Fruit fly (Drosophila melanogaster) whole organism, embryonic: Measurements from ENCODE around the gene HINT1.

Experiments
- Atf6 ChIP-seq: fragments of 200-800 bp; sonication (Bioruptor generic); IDR thresholded peaks from 2 replicates; pipeline ENCODE4 v1.3.6; 2022; ENCODE audit warnings: missing biosample characterization, missing genetic modification characterization
- BEAF-32 ChIP-seq: fragments of 200-800 bp; sonication (Bioruptor generic); optimal IDR thresholded peaks from 3 replicates; lab custom pipeline; 2017; ENCODE audit warnings: missing biosample characterization, missing genetic modification characterization, mild to moderate bottlenecking, moderate library complexity, missing genetic modification reagents
- CG11247 ChIP-seq: fragments of 200-800 bp; sonication (Bioruptor generic); IDR thresholded peaks from 2 replicates; pipeline ENCODE4 v1.3.6; 2022; ENCODE audit warnings: missing biosample characterization, missing genetic modification characterization
- CG1647 ChIP-seq: fragments of 200-800 bp; sonication (Bioruptor generic); optimal IDR thresholded peaks from 3 replicates; lab custom pipeline; 2016; ENCODE audit warnings: missing biosample characterization, missing genetic modification characterization
- CG17359 ChIP-seq: fragments of 200-800 bp; sonication (Bioruptor generic); optimal IDR thresholded peaks from 3 replicates; lab custom pipeline; 2018; ENCODE audit warnings: missing biosample characterization, mild to moderate bottlenecking, missing genetic modification characterization, moderate library complexity
- CG18011 ChIP-seq: fragments of 200-800 bp; sonication (Bioruptor generic); optimal IDR thresholded peaks from 2 replicates; lab custom pipeline; 2017; ENCODE audit warnings: missing biosample characterization, missing genetic modification characterization, mild to moderate bottlenecking, moderate library complexity, missing genotype
- CG1832 ChIP-seq: fragments of 200-800 bp; sonication (Bioruptor generic); optimal IDR thresholded peaks from 2 replicates; lab custom pipeline; 2017; ENCODE audit warnings: missing biosample characterization, mild to moderate bottlenecking, missing genetic modification characterization, inconsistent platforms
- CG18599 ChIP-seq: fragments of 200-800 bp; sonication (Bioruptor generic); optimal IDR thresholded peaks from 3 replicates; lab custom pipeline; 2017; ENCODE audit warnings: missing biosample characterization, missing genetic modification characterization, mild to moderate bottlenecking, moderate library complexity, missing genetic modification reagents
- CG2678 ChIP-seq: fragments of 200-800 bp; sonication (Bioruptor generic); optimal IDR thresholded peaks from 3 replicates; lab custom pipeline; 2019; ENCODE audit warnings: missing biosample characterization, mild to moderate bottlenecking, missing genetic modification characterization, moderate library complexity
- CG3065 ChIP-seq: fragments of 200-800 bp; sonication (Bioruptor generic); optimal IDR thresholded peaks from 2 replicates; lab custom pipeline; 2016; ENCODE audit warnings: missing biosample characterization, missing genetic modification characterization
- CG32767 ChIP-seq: fragments of 200-800 bp; sonication (Bioruptor generic); IDR thresholded peaks from 2 replicates; pipeline ENCODE4 v1.3.6; 2022; ENCODE audit warnings: missing biosample characterization, missing genetic modification characterization
- CG3281 ChIP-seq: fragments of 200-800 bp; sonication (Bioruptor generic); optimal IDR thresholded peaks from 3 replicates; lab custom pipeline; 2017; ENCODE audit warnings: missing biosample characterization, mild to moderate bottlenecking, missing genetic modification characterization
- CG4404 ChIP-seq: fragments of 200-800 bp; sonication (Bioruptor generic); IDR thresholded peaks from 2 replicates; pipeline ENCODE4 v1.3.6; 2022; ENCODE audit warnings: missing biosample characterization, missing genetic modification characterization
- CG6683 ChIP-seq: fragments of 200-800 bp; sonication (Bioruptor generic); optimal IDR thresholded peaks from 2 replicates; lab custom pipeline; 2017; ENCODE audit warnings: missing biosample characterization, mild to moderate bottlenecking, missing genetic modification characterization, missing genetic modification reagents
- CG6689 ChIP-seq: fragments of 200-800 bp; sonication (Bioruptor generic); IDR thresholded peaks from 2 replicates; pipeline ENCODE4 v1.3.6; 2022; ENCODE audit warnings: missing biosample characterization, missing genetic modification characterization
- CG7928 ChIP-seq: fragments of 200-800 bp; sonication (Bioruptor generic); optimal IDR thresholded peaks from 2 replicates; lab custom pipeline; 2017; ENCODE audit warnings: missing biosample characterization, mild to moderate bottlenecking, missing genetic modification characterization
- CG8924 ChIP-seq: fragments of 200-800 bp; optimal IDR thresholded peaks from 3 replicates; lab custom pipeline; 2019; ENCODE audit warnings: missing biosample characterization, mild to moderate bottlenecking, missing genetic modification characterization, moderate library complexity
- CG9215 ChIP-seq: fragments of 200-800 bp; sonication (Bioruptor generic); IDR thresholded peaks from 2 replicates; pipeline ENCODE4 v1.3.6; 2022; ENCODE audit warnings: missing biosample characterization, missing genetic modification characterization
- CG9727 ChIP-seq: fragments of 200-800 bp; sonication (Bioruptor generic); optimal IDR thresholded peaks from 3 replicates; lab custom pipeline; 2017; ENCODE audit warnings: missing biosample characterization, mild to moderate bottlenecking, missing genetic modification characterization
- Deaf1 ChIP-seq: fragments of 200-800 bp; optimal IDR thresholded peaks from 3 replicates; lab custom pipeline; 2019; ENCODE audit warnings: missing biosample characterization, mild to moderate bottlenecking, missing genetic modification characterization, moderate library complexity
- Dp ChIP-seq: fragments of 200-800 bp; sonication (Bioruptor generic); optimal IDR thresholded peaks from 2 replicates; lab custom pipeline; 2018; ENCODE audit warnings: missing biosample characterization, mild to moderate bottlenecking, missing genetic modification characterization, moderate library complexity
- Eip74EF ChIP-seq, 2 experiments: fragments of 200-800 bp in 1 of 2; fragments of >200 bp in 1 of 2; sonication (Bioruptor generic) in 1 of 2; optimal IDR thresholded peaks; 2 replicates each; lab custom pipeline; 2017 to 2019; ENCODE audit warnings: missing biosample characterization in 2 of 2, missing genetic modification characterization in 2 of 2, mild to moderate bottlenecking in 1 of 2, moderate library complexity in 1 of 2
- Fer1 ChIP-seq: fragments of 200-800 bp; sonication (Bioruptor generic); optimal IDR thresholded peaks from 2 replicates; lab custom pipeline; 2017; ENCODE audit warnings: missing biosample characterization, mild to moderate bottlenecking, missing genetic modification characterization
- HLHmδ ChIP-seq: fragments of 200-800 bp; sonication (Bioruptor generic); optimal IDR thresholded peaks from 2 replicates; lab custom pipeline; 2018; ENCODE audit warnings: missing biosample characterization, mild to moderate bottlenecking, missing genetic modification characterization, moderate library complexity
- Hand ChIP-seq: fragments of 200-800 bp; sonication (Bioruptor generic); optimal IDR thresholded peaks from 2 replicates; lab custom pipeline; 2017; ENCODE audit warnings: mild to moderate bottlenecking, missing biosample characterization, missing genetic modification reagents, missing genetic modification characterization
- Hr3 ChIP-seq: fragments of 200-800 bp; sonication (Bioruptor generic); optimal IDR thresholded peaks from 3 replicates; lab custom pipeline; 2016; ENCODE audit warnings: missing biosample characterization, missing genetic modification characterization
- MESR4 ChIP-seq: fragments of 200-800 bp; sonication (Bioruptor generic); optimal IDR thresholded peaks from 2 replicates; lab custom pipeline; 2018; ENCODE audit warnings: missing biosample characterization, mild to moderate bottlenecking, missing genetic modification characterization, moderate library complexity
- Med ChIP-seq: fragments of 200-800 bp; sonication (Bioruptor generic); peaks from one replicate; lab custom pipeline; 2016; ENCODE audit warnings: missing biosample characterization, missing genetic modification characterization, mild to moderate bottlenecking, inconsistent platforms, moderate library complexity
- Optix ChIP-seq: fragments of 200-800 bp; sonication (Bioruptor generic); IDR thresholded peaks from 3 replicates; pipeline ENCODE4 v1.3.6; 2022; ENCODE audit warnings: missing biosample characterization, missing genetic modification characterization
- PHDP ChIP-seq: fragments of 200-800 bp; sonication (Bioruptor generic); optimal IDR thresholded peaks from 3 replicates; lab custom pipeline; 2018; ENCODE audit warnings: missing biosample characterization, mild to moderate bottlenecking, missing genetic modification characterization, moderate library complexity
- Pdp1 ChIP-seq, 2 experiments: fragments of 200-800 bp; sonication (Bioruptor generic); optimal IDR thresholded peaks; 3 replicates each; lab custom pipeline; 2016; ENCODE audit warnings: missing biosample characterization in 2 of 2, missing genetic modification characterization in 2 of 2, mild to moderate bottlenecking in 1 of 2, moderate library complexity in 1 of 2
- Stat92E ChIP-seq, 3 experiments: fragments of >200 bp in 2 of 3; fragments of 200-800 bp in 1 of 3; sonication (Bioruptor generic) in 1 of 3; optimal IDR thresholded peaks; 2 replicates each; lab custom pipeline; 2017 to 2019; ENCODE audit warnings: missing biosample characterization in 3 of 3, missing genetic modification characterization in 3 of 3, mild to moderate bottlenecking in 1 of 3, moderate library complexity in 1 of 3
- aop ChIP-seq: fragments of 200-800 bp; sonication (Bioruptor generic); IDR thresholded peaks from 2 replicates; pipeline ENCODE4 v1.3.6; 2022; ENCODE audit warnings: missing biosample characterization, missing genetic modification characterization
- az2 ChIP-seq: fragments of 200-800 bp; sonication (Bioruptor generic); optimal IDR thresholded peaks from 3 replicates; lab custom pipeline; 2016; ENCODE audit warnings: missing biosample characterization, missing genetic modification characterization
- caup ChIP-seq: fragments of 200-800 bp; sonication (Bioruptor generic); optimal IDR thresholded peaks from 3 replicates; lab custom pipeline; 2017; ENCODE audit warnings: missing biosample characterization, mild to moderate bottlenecking, missing genetic modification characterization, moderate library complexity; ENCODE audit not compliant: severe bottlenecking
- cg ChIP-seq: fragments of 200-800 bp; sonication (Bioruptor generic); optimal IDR thresholded peaks from 3 replicates; lab custom pipeline; 2019; ENCODE audit warnings: missing biosample characterization, mild to moderate bottlenecking, missing genetic modification characterization, moderate library complexity
- corto ChIP-seq: fragments of 200-800 bp; sonication (Bioruptor generic); optimal IDR thresholded peaks from 2 replicates; lab custom pipeline; 2016; ENCODE audit warnings: missing biosample characterization, mild to moderate bottlenecking, missing genetic modification characterization, moderate library complexity
- ewg ChIP-seq: fragments of 200-800 bp; sonication (Bioruptor generic); optimal IDR thresholded peaks from 3 replicates; lab custom pipeline; 2017; ENCODE audit warnings: mild to moderate bottlenecking, missing biosample characterization, missing genetic modification reagents, missing genetic modification characterization
- ftz-f1 ChIP-seq: fragments of 200-800 bp; sonication (Bioruptor generic); optimal IDR thresholded peaks from 2 replicates; lab custom pipeline; 2016; ENCODE audit warnings: missing biosample characterization, missing genetic modification characterization
- gcm2 ChIP-seq: fragments of 200-800 bp; sonication (Bioruptor generic); optimal IDR thresholded peaks from 2 replicates; lab custom pipeline; 2016; ENCODE audit warnings: missing biosample characterization, missing genetic modification characterization
- gt ChIP-seq: fragments of 200-800 bp; sonication (Bioruptor generic); IDR thresholded peaks from 2 replicates; pipeline ENCODE4 v1.3.6; 2022; ENCODE audit warnings: missing biosample characterization, missing genetic modification characterization
- h ChIP-seq: fragments of >200 bp; optimal IDR thresholded peaks from 2 replicates; lab custom pipeline; 2017
- hb ChIP-seq: fragments of 200-800 bp; sonication (Bioruptor generic); IDR thresholded peaks from 3 replicates; pipeline ENCODE4 v1.3.6; 2022; ENCODE audit warnings: missing biosample characterization, missing genetic modification characterization; ENCODE audit not compliant: partially characterized antibody
- kah ChIP-seq: fragments of 200-800 bp; sonication (Bioruptor generic); optimal IDR thresholded peaks from 2 replicates; lab custom pipeline; 2018; ENCODE audit warnings: missing biosample characterization, mild to moderate bottlenecking, missing genetic modification characterization
- kni ChIP-seq: fragments of 200-800 bp; sonication (Bioruptor generic); optimal IDR thresholded peaks from 3 replicates; lab custom pipeline; 2017; ENCODE audit warnings: mild to moderate bottlenecking, missing biosample characterization, missing genetic modification reagents, missing genetic modification characterization
- ranshi ChIP-seq: fragments of 200-800 bp; sonication (Bioruptor generic); IDR thresholded peaks from 2 replicates; pipeline ENCODE4 v1.3.6; 2022; ENCODE audit warnings: missing biosample characterization, missing genetic modification characterization
- stwl ChIP-seq: fragments of 200-800 bp; sonication (Bioruptor generic); optimal IDR thresholded peaks from 3 replicates; lab custom pipeline; 2018; ENCODE audit warnings: missing biosample characterization, mild to moderate bottlenecking, missing genetic modification characterization, moderate library complexity
- tna ChIP-seq: fragments of 200-800 bp; sonication (Bioruptor generic); IDR thresholded peaks from 2 replicates; pipeline ENCODE4 v1.3.6; 2022; ENCODE audit warnings: missing biosample characterization, missing genetic modification characterization; ENCODE audit not compliant: partially characterized antibody
- twi ChIP-seq: fragments of 200-800 bp; optimal IDR thresholded peaks from 2 replicates; lab custom pipeline; 2019; ENCODE audit warnings: missing biosample characterization, mild to moderate bottlenecking, missing genetic modification characterization, moderate library complexity
- usp ChIP-seq: fragments of >200 bp; optimal IDR thresholded peaks from 2 replicates; lab custom pipeline; 2017; ENCODE audit warnings: missing biosample characterization, missing genetic modification characterization
- yki ChIP-seq: fragments of >200 bp; optimal IDR thresholded peaks from 3 replicates; lab custom pipeline; 2018

Gene HINT1

DNA sequence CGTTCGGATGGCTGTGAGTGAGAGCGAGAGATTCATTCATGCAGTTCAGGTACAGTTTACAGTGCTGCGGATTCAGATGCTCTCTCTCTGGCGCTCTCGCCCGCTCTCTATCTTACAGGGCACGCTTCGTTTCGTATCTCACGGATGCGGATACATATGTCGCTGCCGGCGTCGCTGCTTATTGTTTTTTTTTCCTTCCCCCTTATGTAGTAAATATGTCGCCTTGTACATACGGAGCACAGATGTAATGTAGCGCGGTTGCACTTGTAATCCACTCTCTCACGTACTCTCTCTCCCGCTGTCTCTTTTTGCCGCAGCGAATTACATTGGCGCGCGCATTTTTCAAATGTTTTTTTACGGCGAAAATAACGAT, 14.6 kb upstream of the HINT1 start (continued):
- TF ChIP-seq gcm2 (GFP tag; lab: Kevin White, UChicago) (no peak), twi (peak; percentile 57), Eip74EF (GFP tag; optimal IDR thresholded peaks at IDR 0.05; lab: Kevin White, UChicago) (peak in 1 of 2 experiments; percentile 35), Med (peak; percentile 7), CG6683 (GFP tag; lab: Kevin White, UChicago) (no peak), MESR4 (no peak), ftz-f1 (no peak), CG18011 (GFP tag; lab: Kevin White, UChicago) (no peak), CG7928 (GFP tag; lab: Kevin White, UChicago) (no peak), corto (peak; percentile 63), Deaf1 (no peak), stwl (tag; lab: Kevin White, UChicago) (no peak), BEAF-32 (GFP tag; lab: Kevin White, UChicago) (no peak), CG4404 (GFP tag; lab: Robert Waterston, UW) (no peak), Hr3 (GFP tag; lab: Kevin White, UChicago) (no peak), kah (GFP tag; lab: Kevin White, UChicago) (peak; percentile 2), Stat92E (GFP tag; optimal IDR thresholded peaks at IDR 0.05; lab: Kevin White, UChicago) (peak in 1 of 3 experiments; percentile 29), yki (lab: Kevin White, UChicago) (peak; percentile 98), CG6689 (GFP tag; lab: Robert Waterston, UW) (no peak), Hand (GFP tag; lab: Kevin White, UChicago) (no peak), az2 (GFP tag; lab: Kevin White, UChicago) (no peak), cg (GFP tag; lab: Kevin White, UChicago) (peak; percentile 38), Dp (GFP tag; lab: Kevin White, UChicago) (peak; percentile 75), aop (GFP tag; lab: Robert Waterston, UW) (no peak), CG2678 (no peak), Optix (GFP tag; lab: Robert Waterston, UW) (no peak), CG3281 (GFP tag; lab: Kevin White, UChicago) (no peak), hb (GFP tag; lab: Robert Waterston, UW) (no peak), CG9215 (GFP tag; lab: Robert Waterston, UW) (no peak), CG17359 (tag; lab: Kevin White, UChicago) (no peak), CG11247 (GFP tag; lab: Robert Waterston, UW) (no peak), ewg (GFP tag; lab: Kevin White, UChicago) (no peak), CG32767 (no peak), CG3065 (GFP tag; lab: Kevin White, UChicago) (no peak), CG18599 (no peak), tna (GFP tag; lab: Robert Waterston, UW) (no peak), CG8924 (no peak), kni (GFP tag; lab: Kevin White, UChicago) (peak; percentile 73), Atf6 (GFP tag; lab: Robert Waterston, UW) (no peak), CG1647 (no peak), CG1832 (peak; percentile 51), gt (no peak), usp (GFP tag; lab: Kevin White, UChicago) (no peak), Pdp1 (GFP tag; optimal IDR thresholded peaks at IDR 0.05; lab: Kevin White, UChicago) (peak in 1 of 2 experiments; percentile 14), Fer1 (GFP tag; lab: Kevin White, UChicago) (peak; percentile 13), HLHmδ (GFP tag; lab: Kevin White, UChicago) (peak; percentile 48), h (lab: Kevin White, UChicago) (no peak), PHDP (no peak), CG9727 (GFP tag; lab: Kevin White, UChicago) (no peak), caup (GFP tag; lab: Kevin White, UChicago) (no peak), ranshi (GFP tag; lab: Robert Waterston, UW) (no peak)
